Worm (Caenorhabditis elegans): Measurements from ENCODE around the gene rcs-1.

DNA sequence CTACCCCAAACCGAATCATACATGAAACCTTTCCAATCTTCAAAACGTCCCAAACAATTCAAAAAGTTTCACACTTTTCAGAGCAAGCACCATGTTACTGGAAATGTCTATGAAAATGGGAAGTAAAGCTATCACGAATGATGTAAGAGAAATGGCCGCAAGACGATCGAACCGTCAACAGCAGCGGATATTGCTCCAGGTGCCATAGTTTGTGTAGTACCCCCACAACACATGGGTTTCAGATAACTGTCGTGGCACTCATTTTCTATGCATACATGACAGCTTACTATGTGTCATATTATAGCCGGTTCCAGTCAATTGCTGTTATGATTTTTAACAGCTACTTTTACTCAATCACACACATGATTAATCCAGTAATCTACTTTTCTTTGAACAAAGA lies 44.1 kb downstream of the rcs-1 start, which contains the start of gene ZK721.3:
- TF ChIP-seq dmd-4 (tag; optimal IDR thresholded peaks at IDR 0.05) (no peak), unc-62 (GFP tag; optimal IDR thresholded peaks at IDR 0.05) (no peak), lsy-2 (tag; optimal IDR thresholded peaks at IDR 0.05) (no peak), ZK546.5 (tag; optimal IDR thresholded peaks at IDR 0.05) (no peak), zag-1 (tag; optimal IDR thresholded peaks at IDR 0.05) (no peak), nhr-6 (tag; optimal IDR thresholded peaks at IDR 0.05) (no peak), unc-39 (tag; optimal IDR thresholded peaks at IDR 0.05) (no peak), nhr-12 (tag; optimal IDR thresholded peaks at IDR 0.05) (no peak)
